Worm (Caenorhabditis elegans): ENCODE data around the gene F29G9.1.

ce11 chrV:6044853-6045594 lies 6.1 kb downstream of the F29G9.1 start, which contains the start of gene R01B10.3:
- no peak for TF ChIP-seq lin-13 (tag; optimal IDR thresholded peaks at IDR 0.05)
- TF ChIP-seq nhr-12 (tag; optimal IDR thresholded peaks at IDR 0.05): no peak
- no peak for TF ChIP-seq lsy-2 (tag; optimal IDR thresholded peaks at IDR 0.05)
- TF ChIP-seq elt-3 (tag; optimal IDR thresholded peaks at IDR 0.05): no peak
- no peak for TF ChIP-seq ztf-11 (tag; optimal IDR thresholded peaks at IDR 0.05)
- TF ChIP-seq nhr-76 (tag; optimal IDR thresholded peaks at IDR 0.05): no peak
